Worm (Caenorhabditis elegans): ENCODE measurements around the gene Y71H2AM.6.

The Y71H2AM.6 gene

ce11 chrIII:2785840-2786239 lies 5.0 kb downstream of the Y71H2AM.6 start, which contains the start of gene Y71H2AM.20 (continued):
- TF ChIP-seq ceh-82 (tag; optimal IDR thresholded peaks at IDR 0.05) (peak; percentile 96 to 99 (median 99)), efl-3 (GFP tag; optimal IDR thresholded peaks at IDR 0.05) (no peak), alr-1 (tag; optimal IDR thresholded peaks at IDR 0.05; ENCODE audit: borderline replicate concordance) (no peak), sptf-1 (tag; optimal IDR thresholded peaks at IDR 0.05) (no peak), tbx-2 (tag; optimal IDR thresholded peaks at IDR 0.05) (peak; percentile 92), nhr-12 (tag; optimal IDR thresholded peaks at IDR 0.05) (no peak), dsc-1 (tag; optimal IDR thresholded peaks at IDR 0.05) (peak; percentile 89)

ce11 chrIII:2786740-2787139 lies 5.9 kb downstream of the Y71H2AM.6 start, which contains the start of gene nduc-2:
Gene nduc-2 (plus strand): TSS chrIII:2786852.
- TF ChIP-seq pax-3 (tag; optimal IDR thresholded peaks at IDR 0.05), result peak; percentile 3
- no peak for TF ChIP-seq unc-98 (GFP tag; IDR thresholded peaks at IDR 0.05)
- TF ChIP-seq nhr-85 (tag), result no peak
- peak; percentile 11 for TF ChIP-seq ama-1 (optimal IDR thresholded peaks at IDR 0.05)
- TF ChIP-seq grh-1 (GFP tag; IDR thresholded peaks at IDR 0.05), result peak; percentile 21; the same call in 1 of the 2 replicates
- TF ChIP-seq aha-1 (tag; optimal IDR thresholded peaks at IDR 0.05), result no peak
- peak; percentile 34 for TF ChIP-seq nhr-71 (tag; optimal IDR thresholded peaks at IDR 0.05)

DNA sequence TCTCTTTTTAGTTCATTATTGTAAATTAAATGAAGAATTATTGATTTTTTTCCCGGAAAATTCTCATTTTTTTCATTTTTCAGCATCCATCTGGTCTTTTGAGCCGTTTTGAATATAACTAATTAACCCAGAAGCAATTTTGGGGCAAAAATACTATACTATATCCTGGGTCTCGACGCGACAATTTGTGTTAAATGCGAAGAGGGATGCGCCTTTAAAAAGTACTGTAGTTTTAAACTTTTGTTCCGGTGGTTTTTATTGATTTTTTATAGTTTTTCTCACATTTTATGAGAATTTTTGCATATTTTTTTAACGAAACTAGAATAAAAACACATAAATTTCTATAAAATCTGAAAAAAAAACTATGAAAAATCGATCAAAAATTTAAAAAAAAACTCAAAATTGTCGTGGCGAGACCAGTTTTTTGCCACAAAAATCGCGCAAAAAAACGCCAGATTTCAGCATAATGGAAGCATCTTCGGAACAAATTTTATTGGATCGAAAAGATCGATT lies 7.2 kb downstream of the Y71H2AM.6 start, which contains the start of gene tbcc-1:
Gene tbcc-1, plus strand, starts transcription at position 463 of the 513 bp plus-strand sequence.
- no peak for TF ChIP-seq C16A3.4 (tag; optimal IDR thresholded peaks at IDR 0.05)
- no peak for TF ChIP-seq swsn-7 (tag; optimal IDR thresholded peaks at IDR 0.05)
- TF ChIP-seq F16B12.6 (tag; optimal IDR thresholded peaks at IDR 0.05), result no peak
- TF ChIP-seq unc-62 (GFP tag; optimal IDR thresholded peaks at IDR 0.05), result no peak
- TF ChIP-seq ceh-63 (GFP tag; optimal IDR thresholded peaks at IDR 0.05), result no peak
- TF ChIP-seq ztf-4 (tag; optimal IDR thresholded peaks at IDR 0.05), result no peak
- no peak for TF ChIP-seq mef-2 (tag; optimal IDR thresholded peaks at IDR 0.05)
- no peak for TF ChIP-seq tbx-2 (tag; optimal IDR thresholded peaks at IDR 0.05)
- no peak for TF ChIP-seq nhr-28 (tag; optimal IDR thresholded peaks at IDR 0.05)
- TF ChIP-seq unc-30 (tag; optimal IDR thresholded peaks at IDR 0.05), result no peak
- no peak for TF ChIP-seq ama-1 (optimal IDR thresholded peaks at IDR 0.05)
- no peak for TF ChIP-seq C34B4.2 (tag; optimal IDR thresholded peaks at IDR 0.05)
- no peak for TF ChIP-seq sup-37 (GFP tag; optimal IDR thresholded peaks at IDR 0.05)
- no peak for TF ChIP-seq aha-1 (tag; optimal IDR thresholded peaks at IDR 0.05)
- no peak for TF ChIP-seq nhr-77 (tag; optimal IDR thresholded peaks at IDR 0.05)
- TF ChIP-seq aly-2 (tag; optimal IDR thresholded peaks at IDR 0.05), result no peak
- no peak for TF ChIP-seq nhr-237 (tag; optimal IDR thresholded peaks at IDR 0.05)

DNA sequence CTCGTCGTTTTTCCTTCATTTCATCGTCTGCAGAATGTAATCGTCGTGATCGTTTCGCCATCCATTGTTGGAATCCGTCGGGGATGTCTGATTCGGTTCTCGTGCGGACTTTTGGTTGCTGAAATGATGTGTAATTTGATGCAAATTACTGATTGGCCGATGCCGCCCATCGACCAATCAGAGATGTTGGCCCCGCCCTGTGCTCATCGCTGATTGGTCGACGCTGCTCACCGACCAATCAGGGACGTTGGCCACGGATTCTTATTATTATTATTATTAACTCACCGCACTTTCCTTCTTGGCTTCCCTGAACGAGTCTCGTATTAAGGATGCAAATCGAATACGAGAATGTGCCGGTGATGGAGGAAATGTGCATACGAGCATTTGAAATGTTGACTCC lies 13.2 kb downstream of the Y71H2AM.6 start:
- TF ChIP-seq nhr-76 (tag; optimal IDR thresholded peaks at IDR 0.05), result no peak
- TF ChIP-seq swsn-7 (tag; optimal IDR thresholded peaks at IDR 0.05), result no peak
- no peak for TF ChIP-seq grh-1 (GFP tag; IDR thresholded peaks at IDR 0.05)
- no peak for TF ChIP-seq ztf-11 (tag; optimal IDR thresholded peaks at IDR 0.05)
- no peak for TF ChIP-seq nhr-90 (tag; optimal IDR thresholded peaks at IDR 0.05; ENCODE audit: poor library complexity)
- no peak for TF ChIP-seq nhr-77 (tag; optimal IDR thresholded peaks at IDR 0.05)
- no peak for TF ChIP-seq unc-86 (tag; optimal IDR thresholded peaks at IDR 0.05)
- TF ChIP-seq nhr-11 (tag; optimal IDR thresholded peaks at IDR 0.05), result no peak
- TF ChIP-seq isw-1 (GFP tag; IDR thresholded peaks at IDR 0.05), result no peak
- no peak for TF ChIP-seq xbp-1 (tag; optimal IDR thresholded peaks at IDR 0.05)
- no peak for TF ChIP-seq nhr-20 (tag; optimal IDR thresholded peaks at IDR 0.05)
- TF ChIP-seq egl-27 (tag; optimal IDR thresholded peaks at IDR 0.05), result no peak
- no peak for TF ChIP-seq fkh-8 (tag; optimal IDR thresholded peaks at IDR 0.05)
- TF ChIP-seq skn-1 (tag; optimal IDR thresholded peaks at IDR 0.05), result no peak
- TF ChIP-seq zag-1 (tag; optimal IDR thresholded peaks at IDR 0.05), result no peak

Data from whole organism, L1 larva.